Fruit fly (Drosophila melanogaster): ENCODE results near the gene CG8952.

- TF ChIP-seq Met (GFP tag; optimal IDR thresholded peaks at IDR 0.05) (no peak), eg (GFP tag; IDR thresholded peaks at IDR 0.05) (no peak), net (GFP tag; optimal IDR thresholded peaks at IDR 0.05) (no peak), pdm3 (GFP tag; optimal IDR thresholded peaks at IDR 0.05) (no peak)
Measured at dm6 chrX:15746682-15747196, 19.5 kb downstream of the CG8952 start.

Data from whole organism, prepupa.